Worm (Caenorhabditis elegans): Measurements from ENCODE around the gene C50E3.11.

DNA sequence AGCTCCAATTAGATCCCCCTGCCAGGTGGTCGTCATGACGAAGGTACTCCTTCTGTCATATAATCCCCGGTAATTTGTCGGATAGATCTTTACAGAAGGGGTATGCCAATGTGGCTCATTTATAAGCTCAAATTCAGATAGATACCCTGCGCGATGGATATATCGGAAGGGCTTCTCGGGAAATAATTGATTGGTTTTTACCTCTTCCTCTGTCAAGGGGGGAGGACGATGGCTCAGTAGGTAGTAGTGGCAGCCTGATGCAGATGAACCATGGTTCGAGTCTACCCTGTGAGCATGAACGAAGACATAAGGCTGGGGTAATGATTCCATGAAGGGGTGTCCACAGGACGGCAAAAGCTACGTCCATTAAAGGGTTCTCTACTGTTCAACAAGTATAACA is 43.9 kb upstream of the C50E3.11 start:
- TF ChIP-seq ceh-48 (tag; optimal IDR thresholded peaks at IDR 0.05) = no peak
- no peak for TF ChIP-seq nfya-1 (tag; optimal IDR thresholded peaks at IDR 0.05)
- no peak for TF ChIP-seq fkh-10 (GFP tag; optimal IDR thresholded peaks at IDR 0.05)
- no peak for TF ChIP-seq ceh-22 (tag; optimal IDR thresholded peaks at IDR 0.05)
- peak; percentile 95 for TF ChIP-seq sdc-2 (tag; optimal IDR thresholded peaks at IDR 0.05)
- no peak for TF ChIP-seq dve-1 (tag; optimal IDR thresholded peaks at IDR 0.05)
- no peak for TF ChIP-seq ref-2 (tag; optimal IDR thresholded peaks at IDR 0.05)
- no peak for TF ChIP-seq nhr-11 (tag; optimal IDR thresholded peaks at IDR 0.05)
- TF ChIP-seq K02D7.2 (tag; optimal IDR thresholded peaks at IDR 0.05) = no peak
- no peak for TF ChIP-seq pqm-1 (tag; optimal IDR thresholded peaks at IDR 0.05)
